Worm (Caenorhabditis elegans) whole organism, L3 larva: ENCODE measurements around the gene R02E12.12.

Experiments used
- aly-2 ChIP-seq: fragments of 150-350 bp; optimal IDR thresholded peaks from 2 replicates; lab custom pipeline; 2014; ENCODE audit warnings: missing biosample characterization, missing genetic modification characterization
- ama-1 ChIP-seq: fragments of 150-350 bp; optimal IDR thresholded peaks from 2 replicates; lab custom pipeline; 2018
- fkh-10 ChIP-seq: sonication (generic microtip); optimal IDR thresholded peaks from 2 replicates; lab custom pipeline; 2017; ENCODE audit warnings: missing biosample characterization, missing genetic modification reagents, missing genetic modification characterization
- nfya-1 ChIP-seq: sonication (generic microtip); optimal IDR thresholded peaks from 2 replicates; lab custom pipeline; 2017; ENCODE audit warnings: missing genetic modification characterization, mild to moderate bottlenecking, missing compliant biosample characterization, antibody characterized with exemption, moderate library complexity; ENCODE audit not compliant: insufficient read depth
- nhr-12 ChIP-seq: fragments of 150-350 bp; optimal IDR thresholded peaks from 2 replicates; lab custom pipeline; 2014; ENCODE audit warnings: missing biosample characterization, missing genetic modification characterization
- nhr-25 ChIP-seq: sonication (generic microtip); optimal IDR thresholded peaks from 2 replicates; lab custom pipeline; 2017; ENCODE audit warnings: missing biosample characterization, missing genetic modification characterization
- nhr-76 ChIP-seq: fragments of 150-350 bp; sonication (generic microtip); optimal IDR thresholded peaks from 5 replicates; lab custom pipeline; 2014; ENCODE audit warnings: missing biosample characterization, missing genetic modification characterization

DNA sequence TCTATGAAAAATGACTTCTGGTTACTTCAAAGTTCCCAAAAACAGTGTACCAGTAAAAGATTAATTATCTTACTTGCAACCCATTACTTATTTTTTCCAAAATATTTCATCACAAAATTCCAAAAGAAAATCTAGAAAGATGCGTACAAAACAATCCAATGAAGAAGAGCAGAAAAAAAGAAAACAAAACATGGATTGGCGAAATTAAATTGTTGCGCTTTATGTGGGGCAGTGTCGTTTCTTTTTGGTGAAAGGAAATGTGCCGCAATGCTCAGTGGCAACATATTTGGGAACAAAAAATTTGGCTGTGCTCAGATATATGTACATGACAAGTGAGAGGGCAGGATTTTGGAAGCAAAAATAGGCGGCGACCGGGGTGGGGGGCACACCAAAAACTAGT is 14.7 kb upstream of the R02E12.12 start:
- TF ChIP-seq nhr-76 (no peak), aly-2 (tag; lab: Kevin White, UChicago) (no peak), ama-1 (lab: Kevin White, UChicago) (no peak), nhr-25 (no peak), nhr-12 (tag; lab: Kevin White, UChicago) (no peak), nfya-1 (tag; lab: Kevin White, UChicago) (no peak), fkh-10 (GFP tag; lab: Kevin White, UChicago) (no peak)
